Fruit fly (Drosophila melanogaster): ENCODE data around the gene Acsx2.

The Acsx2 gene

DNA sequence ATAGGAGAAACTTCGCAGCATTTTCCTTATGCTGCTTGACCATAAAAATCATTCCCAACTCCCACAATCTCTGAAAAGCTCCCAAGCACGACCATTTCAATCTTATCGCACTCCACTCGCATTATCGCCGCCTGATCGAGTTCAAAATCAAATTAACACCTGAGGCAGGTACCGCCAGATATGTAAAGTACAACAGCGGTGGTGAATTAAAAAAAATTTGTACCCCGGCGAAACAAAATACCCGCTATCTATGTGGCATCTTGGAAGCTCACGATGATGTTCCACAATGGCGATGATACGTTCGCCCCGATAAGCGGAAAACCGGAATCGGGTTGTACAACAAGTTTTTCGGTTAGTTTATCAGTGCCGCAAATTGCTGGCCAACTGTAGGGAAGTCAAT, 47.8 kb downstream of the Acsx2 start:
- TF ChIP-seq CTCF (optimal IDR thresholded peaks at IDR 0.05) (no peak), CG8478 (optimal IDR thresholded peaks at IDR 0.05) (no peak)

DNA sequence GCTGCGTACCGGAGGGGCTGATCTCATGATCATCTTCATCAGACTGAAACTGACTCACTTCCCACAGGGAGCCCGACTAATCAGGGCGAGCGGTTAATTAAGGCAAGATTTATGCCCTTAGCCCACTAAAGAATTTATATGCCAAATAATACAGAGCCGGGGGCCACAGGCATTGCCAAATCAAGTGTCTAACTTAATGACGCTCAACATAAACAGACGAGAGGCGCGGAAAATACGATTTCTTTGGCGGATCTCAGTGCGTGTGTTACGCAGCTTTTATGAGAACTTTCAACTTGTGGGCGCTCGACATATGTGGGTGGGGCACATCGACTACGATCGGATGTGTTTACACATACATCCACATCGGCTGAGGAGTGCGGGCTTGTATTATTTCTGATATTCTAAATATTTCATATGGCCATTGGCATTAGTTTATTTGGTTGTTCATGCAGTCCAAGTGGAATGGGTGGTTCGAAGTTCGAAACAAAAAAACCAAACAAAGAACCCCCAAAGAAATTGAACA, 48.3 kb downstream of the Acsx2 start:
- TF ChIP-seq CG8478 (optimal IDR thresholded peaks at IDR 0.05) (no peak), CTCF (optimal IDR thresholded peaks at IDR 0.05) (no peak)
